Worm (Caenorhabditis elegans) whole organism, midembryonic: ENCODE data around the gene popl-1.

ENCODE experiments used
- T22C8.4 ChIP-seq: fragments of 200-800 bp; sonication (Bioruptor generic); IDR thresholded peaks from 2 replicates; pipeline ENCODE4 v1.3.6; 2022; ENCODE audit warnings: missing genetic modification characterization, missing compliant biosample characterization
- cog-1 ChIP-seq: sonication (generic microtip); optimal IDR thresholded peaks from 2 replicates; lab custom pipeline; 2016; ENCODE audit warnings: missing genetic modification characterization, missing compliant biosample characterization
- flt-1 ChIP-seq: fragments of 200-800 bp; sonication (Bioruptor generic); IDR thresholded peaks from 2 replicates; pipeline ENCODE4 v1.3.6; 2022; ENCODE audit warnings: missing genetic modification characterization, missing compliant biosample characterization
- klf-2 ChIP-seq: fragments of 200-800 bp; sonication (Bioruptor generic); conservative IDR thresholded peaks from 2 replicates; pipeline ENCODE4 v1.3.6; 2022; ENCODE audit warnings: missing genetic modification reagents, missing genetic modification characterization, missing compliant biosample characterization
- med-1 ChIP-seq: sonication (generic microtip); optimal IDR thresholded peaks from 2 replicates; lab custom pipeline; 2017; ENCODE audit warnings: missing genetic modification characterization, mild to moderate bottlenecking, missing compliant biosample characterization, antibody characterized with exemption, missing genetic modification reagents; ENCODE audit not compliant: insufficient read depth
- ref-1 ChIP-seq: fragments of 200-800 bp; sonication (Bioruptor generic); conservative IDR thresholded peaks from 2 replicates; pipeline ENCODE4 v1.3.6; 2022; ENCODE audit warnings: missing genetic modification reagents, missing genetic modification characterization, missing compliant biosample characterization
- tab-1 ChIP-seq: fragments of 200-800 bp; sonication (Bioruptor generic); IDR thresholded peaks from 2 replicates; pipeline ENCODE4 v1.3.6; 2022; ENCODE audit warnings: missing genetic modification characterization, missing compliant biosample characterization
- ztf-23 ChIP-seq: fragments of 200-800 bp; sonication (Bioruptor generic); IDR thresholded peaks from 2 replicates; pipeline ENCODE4 v1.3.6; 2022; ENCODE audit warnings: missing genetic modification reagents, missing genetic modification characterization, missing compliant biosample characterization
- ztf-29 ChIP-seq: fragments of 200-800 bp; sonication (Bioruptor generic); IDR thresholded peaks from 2 replicates; pipeline ENCODE4 v1.3.6; 2022; ENCODE audit warnings: missing genetic modification reagents, missing genetic modification characterization, missing compliant biosample characterization

popl-1 gene

DNA sequence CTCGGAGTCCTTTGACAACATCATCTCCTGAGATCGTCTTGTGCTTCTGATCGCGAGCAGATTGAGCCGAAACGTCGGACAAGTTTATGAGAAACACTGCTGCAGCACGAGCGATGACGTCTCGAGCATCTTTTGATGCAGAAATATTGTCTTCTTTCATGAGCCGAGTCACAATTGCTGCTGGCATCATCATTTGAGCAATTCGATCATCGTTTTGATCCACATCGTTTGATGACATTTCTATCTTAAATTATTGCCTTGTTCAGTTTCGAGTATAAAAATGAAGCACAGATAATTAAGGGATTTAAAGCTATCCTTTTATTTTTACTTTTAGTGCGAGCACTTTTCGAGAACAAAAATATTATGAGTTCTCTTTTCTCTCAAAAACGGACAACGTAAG lies 31.9 kb upstream of the popl-1 start, which contains the start of gene T26A5.8:
Gene T26A5.8 (minus strand): TSS at position 247 of the 400 bp plus-strand sequence.
- no peak for TF ChIP-seq T22C8.4
- no peak for TF ChIP-seq ztf-23 (GFP tag; lab: Robert Waterston, UW)
- no peak for TF ChIP-seq tab-1
- TF ChIP-seq flt-1 (GFP tag; lab: Robert Waterston, UW): no peak
- TF ChIP-seq med-1 (GFP tag; lab: Kevin White, UChicago): no peak
- TF ChIP-seq ref-1 (GFP tag; lab: Robert Waterston, UW): no peak
- TF ChIP-seq cog-1 (tag; lab: Kevin White, UChicago): no peak
- TF ChIP-seq ztf-29 (GFP tag; lab: Robert Waterston, UW): no peak
- TF ChIP-seq klf-2 (GFP tag; lab: Robert Waterston, UW): no peak

DNA sequence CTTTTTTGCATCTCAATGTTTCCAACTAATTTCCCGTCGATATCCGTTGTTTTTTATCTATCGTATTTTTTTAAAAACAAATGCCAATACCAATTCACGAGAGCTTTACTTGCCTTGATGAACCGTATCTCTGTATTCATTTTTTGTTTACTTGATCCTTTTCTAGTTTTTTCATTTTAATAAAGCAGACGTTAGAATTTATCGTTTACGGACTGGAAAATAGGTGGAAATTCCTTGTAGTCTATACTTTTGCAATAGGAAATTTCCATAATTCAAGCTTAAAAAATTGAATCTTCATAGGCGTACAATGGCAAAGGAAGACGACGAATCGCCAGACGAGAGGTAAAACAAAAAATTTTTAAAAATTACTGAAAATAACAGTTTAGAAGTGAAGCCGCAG lies 29.1 kb upstream of the popl-1 start, which contains the start of gene algn-1:
Gene algn-1 (plus strand): TSS at position 301 of the 400 bp plus-strand sequence.
- TF ChIP-seq tab-1 (no peak), T22C8.4 (no peak)

DNA sequence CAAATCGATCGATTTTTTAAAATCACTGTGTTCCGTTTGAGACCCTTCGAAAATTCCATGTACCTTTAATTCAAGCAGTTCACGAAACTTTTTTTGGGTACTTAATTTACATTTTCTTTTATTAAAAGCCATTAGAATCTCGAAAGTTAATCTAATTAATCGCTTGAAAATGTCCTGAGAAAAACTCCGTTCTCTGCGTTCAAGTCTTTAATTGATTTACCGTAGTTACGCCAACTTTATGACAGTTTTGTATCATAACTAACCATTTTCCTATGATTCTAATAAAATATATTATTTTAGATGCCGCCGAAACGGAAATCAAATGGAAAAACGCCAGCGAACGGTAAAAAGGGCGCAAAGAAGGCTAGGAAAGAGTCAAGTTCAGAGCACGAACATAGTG lies 23.4 kb upstream of the popl-1 start, which contains the start of gene jhdm-1:
Gene jhdm-1 (plus strand): TSS at position 301 of the 400 bp plus-strand sequence.
- TF ChIP-seq ztf-29 (GFP tag; lab: Robert Waterston, UW): no peak
- TF ChIP-seq ztf-23 (GFP tag; lab: Robert Waterston, UW): no peak
- no peak for TF ChIP-seq tab-1
- no peak for TF ChIP-seq med-1 (GFP tag; lab: Kevin White, UChicago)
- TF ChIP-seq T22C8.4: no peak
- TF ChIP-seq klf-2 (GFP tag; lab: Robert Waterston, UW): no peak
- TF ChIP-seq ref-1 (GFP tag; lab: Robert Waterston, UW): no peak
- no peak for TF ChIP-seq cog-1 (tag; lab: Kevin White, UChicago)
- no peak for TF ChIP-seq flt-1 (GFP tag; lab: Robert Waterston, UW)

DNA sequence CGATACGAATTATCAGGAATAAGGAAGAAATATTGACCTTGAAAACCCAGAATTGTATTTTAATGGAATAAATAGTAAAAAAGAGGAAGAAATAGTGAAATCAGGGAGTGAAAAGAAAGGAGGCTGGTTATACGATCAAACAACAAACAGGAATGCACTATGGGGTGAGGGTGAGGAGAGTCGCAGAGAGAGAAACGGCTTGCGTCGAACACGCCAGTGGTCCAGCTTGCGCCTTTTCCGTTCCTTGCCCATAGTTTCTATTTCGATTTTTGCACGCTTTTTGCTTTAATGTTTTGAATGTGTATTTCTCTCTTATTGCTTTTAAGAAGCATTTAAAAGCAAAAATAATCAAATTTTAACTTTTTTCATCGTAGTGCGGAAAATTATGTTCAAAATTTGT lies 22.9 kb upstream of the popl-1 start:
- TF ChIP-seq ztf-29 (GFP tag; lab: Robert Waterston, UW): peak; percentile 74
- TF ChIP-seq ztf-23 (GFP tag; lab: Robert Waterston, UW): peak; percentile 85
- peak; percentile 74 for TF ChIP-seq flt-1 (GFP tag; lab: Robert Waterston, UW)
- peak; percentile 35 for TF ChIP-seq med-1 (GFP tag; lab: Kevin White, UChicago)
- TF ChIP-seq klf-2 (GFP tag; lab: Robert Waterston, UW): no peak
- TF ChIP-seq T22C8.4: 0 out of 2 replicates have a peak, but pooled peaks have one; percentile 36
- peak; percentile 74 for TF ChIP-seq cog-1 (tag; lab: Kevin White, UChicago)
- peak; percentile 62; the same call in 1 of the 2 replicates for TF ChIP-seq tab-1
- TF ChIP-seq ref-1 (GFP tag; lab: Robert Waterston, UW): 0 out of 2 replicates have a peak, but pooled peaks have one; percentile 34

DNA sequence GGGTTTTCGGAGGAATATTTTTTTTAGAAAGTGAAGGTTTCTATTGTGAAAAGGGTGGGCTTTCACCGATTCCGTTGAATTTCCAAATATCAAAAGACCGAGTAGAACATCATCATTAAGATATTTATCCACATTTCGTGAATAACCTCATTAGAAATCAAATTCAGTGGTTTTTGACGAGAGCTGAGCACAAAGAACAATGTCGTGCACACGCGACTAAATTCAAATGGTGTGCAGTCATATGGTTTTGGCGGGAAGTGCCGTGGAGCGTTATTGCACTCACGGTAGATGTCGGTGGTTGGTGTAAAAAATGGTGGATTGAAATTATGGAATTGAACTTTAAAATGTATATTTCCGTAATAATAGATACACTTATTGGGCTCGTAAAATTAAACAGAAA lies 21.9 kb upstream of the popl-1 start:
- TF ChIP-seq tab-1 (no peak), ztf-23 (GFP tag; lab: Robert Waterston, UW) (no peak), ztf-29 (GFP tag; lab: Robert Waterston, UW) (no peak), T22C8.4 (no peak), med-1 (GFP tag; lab: Kevin White, UChicago) (no peak), ref-1 (GFP tag; lab: Robert Waterston, UW) (no peak), cog-1 (tag; lab: Kevin White, UChicago) (no peak), klf-2 (GFP tag; lab: Robert Waterston, UW) (no peak)

DNA sequence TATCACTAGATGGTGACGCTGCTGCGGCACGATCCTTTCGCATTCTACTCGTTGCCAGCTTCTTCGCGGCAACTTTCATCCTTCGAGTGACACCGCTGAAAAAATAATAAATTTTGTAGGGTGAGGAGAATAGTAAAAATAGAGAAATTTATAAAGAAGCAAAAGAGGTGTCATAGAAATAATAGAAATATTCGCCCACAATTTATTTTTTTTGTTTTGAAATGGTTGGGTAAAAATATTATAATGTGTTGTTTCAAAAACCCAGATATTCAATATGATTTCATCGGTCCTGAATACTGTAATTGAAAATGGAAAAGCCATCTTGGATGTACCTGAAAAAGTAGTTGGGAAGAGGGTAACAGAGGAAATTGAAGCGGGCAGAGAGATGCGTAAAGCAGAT lies 21.5 kb upstream of the popl-1 start, which contains the start of gene set-1:
Gene set-1 (minus strand): TSS at position 101 of the 400 bp plus-strand sequence.
- TF ChIP-seq klf-2 (GFP tag; lab: Robert Waterston, UW): no peak
- no peak for TF ChIP-seq ztf-23 (GFP tag; lab: Robert Waterston, UW)
- no peak for TF ChIP-seq med-1 (GFP tag; lab: Kevin White, UChicago)
- no peak for TF ChIP-seq flt-1 (GFP tag; lab: Robert Waterston, UW)
- TF ChIP-seq ztf-29 (GFP tag; lab: Robert Waterston, UW): no peak
- no peak for TF ChIP-seq ref-1 (GFP tag; lab: Robert Waterston, UW)
- TF ChIP-seq T22C8.4: no peak
- TF ChIP-seq tab-1: no peak
- no peak for TF ChIP-seq cog-1 (tag; lab: Kevin White, UChicago)

DNA sequence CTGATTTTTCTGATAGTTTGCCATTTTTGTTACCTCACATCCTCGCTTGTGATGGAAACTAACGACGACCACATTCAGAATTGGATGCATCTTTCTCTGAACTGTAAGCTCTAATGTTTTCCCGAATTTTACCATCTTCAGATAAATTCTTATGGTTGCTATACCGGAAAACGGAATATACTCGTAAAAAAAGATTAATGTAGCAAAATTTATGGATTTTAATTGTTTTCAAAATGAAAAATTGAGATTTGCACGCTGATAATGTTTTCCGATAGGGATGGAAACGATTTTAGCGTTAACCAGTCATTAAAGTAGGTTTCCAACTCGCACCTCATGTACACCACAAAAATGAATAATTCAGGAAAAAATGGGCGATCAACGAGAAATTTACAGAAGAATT lies 19.9 kb upstream of the popl-1 start, which contains the start of gene T26A5.6:
Gene T26A5.6 (minus strand): TSS at position 101 of the 400 bp plus-strand sequence.
- TF ChIP-seq ztf-23 (GFP tag; lab: Robert Waterston, UW) (no peak), med-1 (GFP tag; lab: Kevin White, UChicago) (no peak)

DNA sequence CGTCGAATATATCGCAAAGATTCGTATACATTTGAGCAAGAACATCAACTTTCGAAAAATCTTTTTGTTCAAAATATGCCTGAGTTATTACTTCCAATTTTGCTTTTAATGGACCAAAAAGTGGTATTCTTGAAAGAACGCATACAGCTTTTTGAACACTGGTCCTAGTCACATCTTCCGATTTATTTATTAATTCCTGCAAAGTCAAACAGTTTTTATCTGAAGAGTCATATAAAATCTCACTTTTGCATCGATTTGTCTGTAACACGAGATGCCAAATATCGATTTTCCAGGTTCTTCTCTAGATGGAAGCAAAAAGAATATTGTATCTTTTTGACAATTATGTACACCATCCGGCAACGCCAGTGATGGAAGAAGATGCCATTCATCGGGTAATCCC lies 19.1 kb upstream of the popl-1 start:
- TF ChIP-seq klf-2 (GFP tag; lab: Robert Waterston, UW): no peak
- TF ChIP-seq flt-1 (GFP tag; lab: Robert Waterston, UW): no peak
- no peak for TF ChIP-seq ref-1 (GFP tag; lab: Robert Waterston, UW)
- TF ChIP-seq med-1 (GFP tag; lab: Kevin White, UChicago): no peak
- TF ChIP-seq tab-1: no peak
- TF ChIP-seq T22C8.4: no peak
- TF ChIP-seq ztf-29 (GFP tag; lab: Robert Waterston, UW): no peak
- TF ChIP-seq cog-1 (tag; lab: Kevin White, UChicago): no peak
- TF ChIP-seq ztf-23 (GFP tag; lab: Robert Waterston, UW): no peak

DNA sequence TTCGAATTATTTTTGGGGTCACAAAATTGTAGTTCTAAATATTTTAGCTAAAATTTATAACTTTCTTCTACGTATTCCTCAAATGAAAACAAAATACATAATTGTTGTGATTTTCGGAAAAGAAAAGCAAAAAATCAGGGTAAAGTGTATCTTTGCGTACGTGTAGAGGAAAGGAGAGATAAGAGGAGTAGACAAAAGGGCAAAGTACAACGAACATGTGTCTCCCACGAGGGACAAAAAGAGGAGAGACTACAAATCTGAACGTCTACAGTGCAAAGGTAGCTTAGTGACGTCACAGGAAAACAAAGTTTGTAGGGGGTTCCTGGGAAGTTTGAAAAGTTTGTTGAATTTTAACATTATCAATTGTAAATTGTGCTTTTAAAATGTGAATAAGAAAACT lies 16.8 kb upstream of the popl-1 start:
- TF ChIP-seq ztf-23 (GFP tag; lab: Robert Waterston, UW) (0 out of 2 replicates have a peak, but pooled peaks have one; percentile 13), T22C8.4 (no peak)

DNA sequence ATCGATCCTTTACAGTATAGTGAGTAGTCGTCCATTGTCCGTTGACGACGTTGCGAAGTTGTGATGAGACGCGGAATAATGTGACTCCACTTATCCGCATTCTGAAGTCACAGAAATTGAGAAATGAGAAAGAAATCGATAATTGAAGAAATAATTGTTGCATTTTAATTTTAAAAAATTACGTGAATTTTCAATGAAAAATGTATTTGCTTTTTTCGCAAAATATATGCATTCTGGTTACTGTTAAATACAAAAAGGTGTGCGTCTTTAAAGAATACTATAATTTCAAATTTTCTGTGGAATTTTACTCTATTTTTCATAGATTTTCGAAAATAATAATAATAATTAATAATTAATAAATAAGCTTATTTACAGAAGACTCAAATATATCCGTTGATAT lies 16.1 kb upstream of the popl-1 start, which contains the start of gene let-721:
Gene let-721 (minus strand): TSS at position 101 of the 400 bp plus-strand sequence.
- TF ChIP-seq ztf-29 (GFP tag; lab: Robert Waterston, UW): no peak
- no peak for TF ChIP-seq ztf-23 (GFP tag; lab: Robert Waterston, UW)
- no peak for TF ChIP-seq med-1 (GFP tag; lab: Kevin White, UChicago)
- TF ChIP-seq ref-1 (GFP tag; lab: Robert Waterston, UW): no peak
- TF ChIP-seq T22C8.4: no peak
- no peak for TF ChIP-seq tab-1
- TF ChIP-seq cog-1 (tag; lab: Kevin White, UChicago): no peak
- TF ChIP-seq klf-2 (GFP tag; lab: Robert Waterston, UW): no peak
- no peak for TF ChIP-seq flt-1 (GFP tag; lab: Robert Waterston, UW)
